Worm (Caenorhabditis elegans): ENCODE data around the gene srt-74.
"Not testable (repeated sequence)": the region's sequence is repeated elsewhere in the genome, so short reads cannot be mapped to it uniquely, and the experiment has no call there.

DNA sequence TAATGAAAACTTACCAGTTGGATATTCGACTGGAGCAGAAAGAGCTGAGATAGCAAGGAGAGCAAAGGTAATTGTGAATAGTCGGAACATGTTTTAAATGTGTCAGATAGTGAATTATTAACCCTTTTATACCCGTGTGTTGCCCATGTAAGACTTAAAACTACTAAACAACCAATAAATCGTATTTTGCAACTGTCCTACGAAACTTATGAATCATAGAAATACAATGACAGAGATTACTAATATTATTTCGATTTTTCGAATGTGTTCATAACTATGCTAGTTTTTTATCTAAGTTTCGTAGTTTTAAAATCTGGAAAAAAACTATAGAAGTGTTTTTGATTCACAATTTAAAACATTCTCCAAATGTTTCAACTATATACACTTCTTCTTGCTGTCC is 24.6 kb upstream of the srt-74 start, which contains the start of gene spig-4:
- not testable (repeated sequence) for TF ChIP-seq zag-1 (tag; optimal IDR thresholded peaks at IDR 0.05); egl-27 (tag; optimal IDR thresholded peaks at IDR 0.05); pqm-1 (tag; optimal IDR thresholded peaks at IDR 0.05); snpc-4 (tag; optimal IDR thresholded peaks at IDR 0.05); nfya-1 (tag; optimal IDR thresholded peaks at IDR 0.05; ENCODE audit: insufficient read depth); fkh-10 (GFP tag; optimal IDR thresholded peaks at IDR 0.05); unc-39 (tag; optimal IDR thresholded peaks at IDR 0.05); unc-62 (GFP tag; optimal IDR thresholded peaks at IDR 0.05); sea-2 (GFP tag; optimal IDR thresholded peaks at IDR 0.05); nhr-23 (tag; optimal IDR thresholded peaks at IDR 0.05); ama-1 (optimal IDR thresholded peaks at IDR 0.05); lin-39 (tag; optimal IDR thresholded peaks at IDR 0.05); elt-1 (tag; optimal IDR thresholded peaks at IDR 0.05)
